Fruit fly (Drosophila melanogaster) whole organism, embryonic: Measurements from ENCODE around the gene CG15418.

ENCODE experiments used
- Aef1 ChIP-seq: fragments of 200-800 bp; sonication (Bioruptor generic); IDR thresholded peaks from 3 replicates; pipeline ENCODE4 v1.3.6; 2022; ENCODE audit warnings: missing biosample characterization, missing genetic modification characterization
- Blimp-1 ChIP-seq: fragments of 200-800 bp; sonication (Bioruptor generic); optimal IDR thresholded peaks from 3 replicates; lab custom pipeline; 2018; ENCODE audit warnings: missing biosample characterization, missing genetic modification characterization, mild to moderate bottlenecking, moderate library complexity, missing genetic modification reagents
- CG10321 ChIP-seq: fragments of 200-800 bp; sonication (Bioruptor generic); IDR thresholded peaks from 2 replicates; pipeline ENCODE4 v1.3.6; 2022; ENCODE audit warnings: missing biosample characterization, missing genetic modification characterization
- CG10366 ChIP-seq: fragments of 200-800 bp; sonication (Bioruptor generic); IDR thresholded peaks from 2 replicates; pipeline ENCODE4 v1.3.6; 2022; ENCODE audit warnings: missing biosample characterization, missing genetic modification characterization
- CG11504 ChIP-seq: fragments of 200-800 bp; sonication (Bioruptor generic); optimal IDR thresholded peaks from 3 replicates; lab custom pipeline; 2019; ENCODE audit warnings: missing biosample characterization, mild to moderate bottlenecking, missing genetic modification characterization, moderate library complexity
- CG12219 ChIP-seq: fragments of 200-800 bp; sonication (Bioruptor generic); optimal IDR thresholded peaks from 3 replicates; lab custom pipeline; 2018; ENCODE audit warnings: missing biosample characterization, mild to moderate bottlenecking, missing genetic modification characterization
- CG12769 ChIP-seq: fragments of 200-800 bp; sonication (Bioruptor generic); optimal IDR thresholded peaks from 2 replicates; lab custom pipeline; 2019; ENCODE audit warnings: missing biosample characterization, mild to moderate bottlenecking, missing genetic modification characterization, moderate library complexity
- CG13894 ChIP-seq: fragments of 200-800 bp; sonication (Bioruptor generic); optimal IDR thresholded peaks from 3 replicates; lab custom pipeline; 2018; ENCODE audit warnings: missing biosample characterization, mild to moderate bottlenecking, missing genetic modification characterization, moderate library complexity
- CG14014 ChIP-seq: fragments of 200-800 bp; sonication (Bioruptor generic); IDR thresholded peaks from 2 replicates; pipeline ENCODE4 v1.3.6; 2022; ENCODE audit warnings: missing biosample characterization, missing genetic modification characterization
- CG1529 ChIP-seq: fragments of 200-800 bp; sonication (Bioruptor generic); optimal IDR thresholded peaks from 3 replicates; lab custom pipeline; 2018; ENCODE audit warnings: missing biosample characterization, missing genetic modification characterization
- CG1603 ChIP-seq: fragments of 200-800 bp; sonication (Bioruptor generic); optimal IDR thresholded peaks from 2 replicates; lab custom pipeline; 2019; ENCODE audit warnings: missing biosample characterization, mild to moderate bottlenecking, missing genetic modification characterization, moderate library complexity
- CG18262 ChIP-seq: fragments of 200-800 bp; optimal IDR thresholded peaks from 3 replicates; lab custom pipeline; 2019; ENCODE audit warnings: missing biosample characterization, mild to moderate bottlenecking, missing genetic modification characterization, moderate library complexity
- CG1832 ChIP-seq: fragments of 200-800 bp; sonication (Bioruptor generic); optimal IDR thresholded peaks from 2 replicates; lab custom pipeline; 2017; ENCODE audit warnings: missing biosample characterization, mild to moderate bottlenecking, missing genetic modification characterization, inconsistent platforms
- CG2202 ChIP-seq: fragments of 200-800 bp; sonication (Bioruptor generic); optimal IDR thresholded peaks from 2 replicates; lab custom pipeline; 2018; ENCODE audit warnings: missing biosample characterization, mild to moderate bottlenecking, missing genetic modification characterization
- CG31441 ChIP-seq: fragments of 200-800 bp; sonication (Bioruptor generic); IDR thresholded peaks from 2 replicates; pipeline ENCODE4 v1.3.6; 2022; ENCODE audit warnings: missing biosample characterization, missing genetic modification characterization
- CG3281 ChIP-seq: fragments of 200-800 bp; sonication (Bioruptor generic); optimal IDR thresholded peaks from 3 replicates; lab custom pipeline; 2017; ENCODE audit warnings: missing biosample characterization, mild to moderate bottlenecking, missing genetic modification characterization
- CG4360 ChIP-seq: fragments of 200-800 bp; sonication (Bioruptor generic); IDR thresholded peaks from 2 replicates; pipeline ENCODE4 v1.3.6; 2022; ENCODE audit warnings: missing biosample characterization, missing genetic modification characterization
- CG6175 ChIP-seq: fragments of 200-800 bp; sonication (Bioruptor generic); IDR thresholded peaks from 3 replicates; pipeline ENCODE4 v1.3.6; 2022; ENCODE audit warnings: missing biosample characterization, missing genetic modification characterization
- CG6254 ChIP-seq: fragments of 200-800 bp; sonication (Bioruptor generic); optimal IDR thresholded peaks from 3 replicates; lab custom pipeline; 2017; ENCODE audit warnings: mild to moderate bottlenecking, missing biosample characterization, missing genetic modification reagents, missing genetic modification characterization
- CG6683 ChIP-seq: fragments of 200-800 bp; sonication (Bioruptor generic); optimal IDR thresholded peaks from 2 replicates; lab custom pipeline; 2017; ENCODE audit warnings: missing biosample characterization, mild to moderate bottlenecking, missing genetic modification characterization, missing genetic modification reagents
- CG8089 ChIP-seq: fragments of 200-800 bp; sonication (Bioruptor generic); optimal IDR thresholded peaks from 3 replicates; lab custom pipeline; 2016; ENCODE audit warnings: missing biosample characterization, missing genetic modification characterization
- D19A ChIP-seq: fragments of 200-800 bp; optimal IDR thresholded peaks from 3 replicates; lab custom pipeline; 2019; ENCODE audit warnings: missing biosample characterization, mild to moderate bottlenecking, missing genetic modification characterization, moderate library complexity
- Dp ChIP-seq: fragments of 200-800 bp; sonication (Bioruptor generic); optimal IDR thresholded peaks from 2 replicates; lab custom pipeline; 2018; ENCODE audit warnings: missing biosample characterization, mild to moderate bottlenecking, missing genetic modification characterization, moderate library complexity
- E2f2 ChIP-seq: fragments of 200-800 bp; sonication (Bioruptor generic); IDR thresholded peaks from 2 replicates; pipeline ENCODE4 v1.3.6; 2022; ENCODE audit warnings: missing biosample characterization, missing genetic modification characterization
- Elba2 ChIP-seq: fragments of 200-800 bp; sonication (Bioruptor generic); optimal IDR thresholded peaks from 3 replicates; lab custom pipeline; 2016; ENCODE audit warnings: missing biosample characterization, missing genetic modification characterization
- Ets97D ChIP-seq: fragments of 200-800 bp; sonication (Bioruptor generic); optimal IDR thresholded peaks from 3 replicates; lab custom pipeline; 2016; ENCODE audit warnings: missing biosample characterization, missing genetic modification characterization
- Hr3 ChIP-seq: fragments of 200-800 bp; sonication (Bioruptor generic); optimal IDR thresholded peaks from 3 replicates; lab custom pipeline; 2016; ENCODE audit warnings: missing biosample characterization, missing genetic modification characterization
- Hr78 ChIP-seq, 2 experiments: fragments of 200-800 bp in 1 of 2; fragments of >200 bp in 1 of 2; sonication (Bioruptor generic) in 1 of 2; optimal IDR thresholded peaks; 2 replicates each; lab custom pipeline; 2017 to 2019; ENCODE audit warnings: missing biosample characterization in 2 of 2, missing genetic modification characterization in 2 of 2, mild to moderate bottlenecking in 1 of 2, moderate library complexity in 1 of 2
- Med ChIP-seq: fragments of 200-800 bp; sonication (Bioruptor generic); peaks from one replicate; lab custom pipeline; 2016; ENCODE audit warnings: missing biosample characterization, missing genetic modification characterization, mild to moderate bottlenecking, inconsistent platforms, moderate library complexity
- Pdp1 ChIP-seq, 2 experiments: fragments of 200-800 bp; sonication (Bioruptor generic); optimal IDR thresholded peaks; 3 replicates each; lab custom pipeline; 2016; ENCODE audit warnings: missing biosample characterization in 2 of 2, missing genetic modification characterization in 2 of 2, mild to moderate bottlenecking in 1 of 2, moderate library complexity in 1 of 2
- Scr ChIP-seq: fragments of 200-800 bp; sonication (Bioruptor generic); IDR thresholded peaks from 2 replicates; pipeline ENCODE4 v1.3.6; 2022; ENCODE audit warnings: missing biosample characterization, missing genetic modification characterization; ENCODE audit not compliant: partially characterized antibody
- Spps ChIP-seq: fragments of 200-800 bp; sonication (Bioruptor generic); optimal IDR thresholded peaks from 2 replicates; lab custom pipeline; 2018; ENCODE audit warnings: missing biosample characterization, mild to moderate bottlenecking, missing genetic modification characterization
- chinmo ChIP-seq: fragments of 200-800 bp; sonication (Bioruptor generic); IDR thresholded peaks from 4 replicates; pipeline ENCODE4 v1.3.6; 2022; ENCODE audit warnings: missing biosample characterization, missing genetic modification characterization; ENCODE audit not compliant: partially characterized antibody
- crp ChIP-seq, 2 experiments: fragments of 200-800 bp; sonication (Bioruptor generic); optimal IDR thresholded peaks; 2 replicates in 1 of 2; 3 replicates in 1 of 2; lab custom pipeline; 2017; ENCODE audit warnings: missing biosample characterization in 2 of 2, missing genetic modification characterization in 2 of 2, mild to moderate bottlenecking in 1 of 2, moderate library complexity in 1 of 2
- ftz-f1 ChIP-seq: fragments of 200-800 bp; sonication (Bioruptor generic); optimal IDR thresholded peaks from 2 replicates; lab custom pipeline; 2016; ENCODE audit warnings: missing biosample characterization, missing genetic modification characterization
- kah ChIP-seq: fragments of 200-800 bp; sonication (Bioruptor generic); optimal IDR thresholded peaks from 2 replicates; lab custom pipeline; 2018; ENCODE audit warnings: missing biosample characterization, mild to moderate bottlenecking, missing genetic modification characterization
- mam ChIP-seq: fragments of 200-800 bp; sonication (Bioruptor generic); optimal IDR thresholded peaks from 3 replicates; lab custom pipeline; 2016; ENCODE audit warnings: missing biosample characterization, missing genetic modification characterization
- otp ChIP-seq: fragments of 200-800 bp; sonication (Bioruptor generic); IDR thresholded peaks from 3 replicates; pipeline ENCODE4, ENCODE4 v1.3.6; 2022; ENCODE audit warnings: missing biosample characterization, missing genetic modification characterization
- prd ChIP-seq, 3 experiments: fragments of >200 bp in 2 of 3; fragments of 200-800 bp in 1 of 3; sonication (Bioruptor generic) in 1 of 3; optimal IDR thresholded peaks in 2 of 3; IDR thresholded peaks in 1 of 3; 2 replicates in 2 of 3; 3 replicates in 1 of 3; pipeline versions ENCODE4 v1.3.6 to Lab custom; 2017 to 2022; ENCODE audit warnings: missing biosample characterization in 1 of 3, missing genetic modification characterization in 1 of 3
- pros ChIP-seq: fragments of 200-800 bp; sonication (Bioruptor generic); optimal IDR thresholded peaks from 3 replicates; lab custom pipeline; 2019; ENCODE audit warnings: missing biosample characterization, mild to moderate bottlenecking, missing genetic modification characterization, moderate library complexity
- repo ChIP-seq: fragments of 200-800 bp; sonication (Bioruptor generic); optimal IDR thresholded peaks from 2 replicates; lab custom pipeline; 2016; ENCODE audit warnings: missing biosample characterization, missing genetic modification characterization
- salm ChIP-seq: fragments of 200-800 bp; sonication (Bioruptor generic); optimal IDR thresholded peaks from 2 replicates; lab custom pipeline; 2018; ENCODE audit warnings: missing biosample characterization, mild to moderate bottlenecking, missing genetic modification characterization
- sna ChIP-seq: fragments of 200-800 bp; sonication (Bioruptor generic); IDR thresholded peaks from 2 replicates; pipeline ENCODE4 v1.3.6; 2022; ENCODE audit warnings: missing biosample characterization, missing genetic modification characterization; ENCODE audit not compliant: partially characterized antibody
- ssp ChIP-seq: fragments of 200-800 bp; sonication (Bioruptor generic); IDR thresholded peaks from 2 replicates; pipeline ENCODE4 v1.3.6; 2022; ENCODE audit warnings: missing biosample characterization, missing genetic modification characterization
- twi ChIP-seq: fragments of 200-800 bp; optimal IDR thresholded peaks from 2 replicates; lab custom pipeline; 2019; ENCODE audit warnings: missing biosample characterization, mild to moderate bottlenecking, missing genetic modification characterization, moderate library complexity
- unc-4 ChIP-seq: fragments of 200-800 bp; sonication (Bioruptor generic); IDR thresholded peaks from 2 replicates; pipeline ENCODE4 v1.3.6; 2022; ENCODE audit warnings: missing biosample characterization, missing genetic modification characterization; ENCODE audit not compliant: partially characterized antibody
- zfh2 ChIP-seq: fragments of 200-800 bp; sonication (Bioruptor generic); optimal IDR thresholded peaks from 2 replicates; lab custom pipeline; 2016; ENCODE audit warnings: missing biosample characterization, missing genetic modification characterization

The CG15418 gene

dm6 chr2L:3631262-3632046 lies 9.9 kb upstream of the CG15418 start:
- TF ChIP-seq zfh2 (GFP tag; lab: Kevin White, UChicago), result no peak
- no peak for TF ChIP-seq crp (GFP tag; optimal IDR thresholded peaks at IDR 0.05; lab: Kevin White, UChicago)
- peak in 1 of 2 experiments; percentile 68 for TF ChIP-seq Pdp1 (GFP tag; optimal IDR thresholded peaks at IDR 0.05; lab: Kevin White, UChicago)
- TF ChIP-seq Blimp-1 (GFP tag; lab: Kevin White, UChicago), result peak; percentile 54
- TF ChIP-seq sna (GFP tag; lab: Robert Waterston, UW), result no peak
- TF ChIP-seq CG12219 (GFP tag; lab: Kevin White, UChicago), result no peak
- TF ChIP-seq CG6683, result no peak
- peak; percentile 53 for TF ChIP-seq CG4360
- TF ChIP-seq E2f2 (GFP tag; lab: Robert Waterston, UW), result no peak
- no peak for TF ChIP-seq CG1603
- no peak for TF ChIP-seq chinmo
- no peak for TF ChIP-seq ssp
- TF ChIP-seq twi (tag; lab: Kevin White, UChicago), result peak; percentile 84

DNA sequence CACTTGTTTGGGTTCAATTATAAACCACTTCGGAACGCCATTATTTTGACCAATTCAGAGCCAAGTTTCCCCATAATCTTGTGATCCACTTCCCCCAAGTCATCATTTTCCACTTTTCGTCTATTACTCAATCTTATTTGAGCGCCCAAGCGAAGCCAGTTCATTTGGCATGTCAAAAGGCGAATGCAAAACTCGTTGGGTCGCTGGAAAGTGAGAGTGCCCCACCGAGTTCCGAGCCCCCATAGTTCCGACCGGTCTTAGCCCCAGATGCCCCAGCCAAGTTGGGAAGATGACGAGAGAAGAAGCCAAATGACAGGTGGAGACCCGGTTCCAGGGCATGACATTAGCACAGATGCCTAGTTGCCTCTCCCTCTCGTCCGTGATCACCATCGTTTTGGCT lies 9.3 kb upstream of the CG15418 start:
- TF ChIP-seq Hr78 (GFP tag; optimal IDR thresholded peaks at IDR 0.05; lab: Kevin White, UChicago), result peak in 1 of 2 experiments; percentile 24
- TF ChIP-seq D19A (tag; lab: Kevin White, UChicago), result no peak
- no peak for TF ChIP-seq CG2202
- no peak for TF ChIP-seq ftz-f1 (GFP tag; lab: Kevin White, UChicago)
- TF ChIP-seq prd (optimal IDR thresholded peaks at IDR 0.05; lab: Kevin White, UChicago), result no peak
- TF ChIP-seq prd (GFP tag; IDR thresholded peaks at IDR 0.05; lab: Robert Waterston, UW), result no peak
- TF ChIP-seq CG1529 (GFP tag; lab: Kevin White, UChicago), result no peak
- TF ChIP-seq CG13894 (tag; lab: Kevin White, UChicago), result peak; percentile 15
- TF ChIP-seq kah, result no peak
- TF ChIP-seq Hr3 (GFP tag; lab: Kevin White, UChicago), result no peak
- TF ChIP-seq pros (GFP tag; lab: Kevin White, UChicago), result peak; percentile 56
- TF ChIP-seq CG3281, result no peak
- 0 out of 3 replicates have a peak, but pooled peaks have one; percentile 30 for TF ChIP-seq CG6175 (GFP tag; lab: Robert Waterston, UW)
- TF ChIP-seq CG1832, result no peak
- no peak for TF ChIP-seq CG14014 (GFP tag; lab: Robert Waterston, UW)
- TF ChIP-seq Ets97D, result no peak
- TF ChIP-seq CG10321 (GFP tag; lab: Robert Waterston, UW), result no peak
- no peak for TF ChIP-seq Aef1 (GFP tag; lab: Robert Waterston, UW)
- no peak for TF ChIP-seq CG31441 (GFP tag; lab: Robert Waterston, UW)
- TF ChIP-seq Scr (GFP tag; lab: Robert Waterston, UW), result no peak
- TF ChIP-seq CG8089, result no peak
- TF ChIP-seq repo (GFP tag; lab: Kevin White, UChicago), result no peak
- no peak for TF ChIP-seq unc-4
- TF ChIP-seq CG11504 (tag; lab: Kevin White, UChicago), result no peak
- TF ChIP-seq CG6254 (GFP tag; lab: Kevin White, UChicago), result no peak
- TF ChIP-seq Spps (tag; lab: Kevin White, UChicago), result no peak
- peak; percentile 36 for TF ChIP-seq CG12769 (tag; lab: Kevin White, UChicago)
- TF ChIP-seq Dp (GFP tag; lab: Kevin White, UChicago), result no peak
- TF ChIP-seq Elba2 (GFP tag; lab: Kevin White, UChicago), result no peak
- TF ChIP-seq mam (GFP tag; lab: Kevin White, UChicago), result no peak
- no peak for TF ChIP-seq CG18262 (tag; lab: Kevin White, UChicago)
- no peak for TF ChIP-seq CG10366
- TF ChIP-seq Blimp-1 (GFP tag; lab: Kevin White, UChicago), result peak; percentile 95
- TF ChIP-seq otp (GFP tag; lab: Robert Waterston, UW), result no peak
- peak; percentile 66 for TF ChIP-seq Med
- TF ChIP-seq salm (tag; lab: Kevin White, UChicago), result no peak
